Fruit fly (Drosophila melanogaster) whole organism, prepupa: Measurements from ENCODE around the gene ex.

Experiments used
- Blimp-1 ChIP-seq: fragments of 200-800 bp; sonication (Bioruptor generic); optimal IDR thresholded peaks from 3 replicates; lab custom pipeline; 2017; ENCODE audit warnings: missing biosample characterization, missing genetic modification characterization, mild to moderate bottlenecking, moderate library complexity, missing genetic modification reagents
- CG10669 ChIP-seq: fragments of 200-800 bp; sonication (Bioruptor generic); optimal IDR thresholded peaks from 3 replicates; lab custom pipeline; 2018; ENCODE audit warnings: missing biosample characterization, mild to moderate bottlenecking, missing genetic modification characterization, moderate library complexity
- CG11294 ChIP-seq: fragments of 200-800 bp; sonication (Bioruptor generic); IDR thresholded peaks from 2 replicates; pipeline ENCODE4 v1.3.6; 2022; ENCODE audit warnings: missing biosample characterization, missing genetic modification characterization
- CG11902 ChIP-seq: fragments of 200-800 bp; sonication (Bioruptor generic); optimal IDR thresholded peaks from 3 replicates; lab custom pipeline; 2016; ENCODE audit warnings: missing biosample characterization, missing genetic modification characterization
- CG15336 ChIP-seq: fragments of 200-800 bp; sonication (Bioruptor generic); IDR thresholded peaks from 2 replicates; pipeline ENCODE4 v1.3.6; 2022; ENCODE audit warnings: missing biosample characterization, missing genetic modification characterization
- CG1621 ChIP-seq: fragments of 200-800 bp; sonication (Bioruptor generic); optimal IDR thresholded peaks from 3 replicates; lab custom pipeline; 2018; ENCODE audit warnings: missing biosample characterization, mild to moderate bottlenecking, missing genetic modification characterization
- CG3032 ChIP-seq: fragments of 200-800 bp; optimal IDR thresholded peaks from 2 replicates; lab custom pipeline; 2019; ENCODE audit warnings: missing biosample characterization, mild to moderate bottlenecking, missing genetic modification characterization, moderate library complexity
- CG34406 ChIP-seq: fragments of 200-800 bp; sonication (Bioruptor generic); optimal IDR thresholded peaks from 3 replicates; lab custom pipeline; 2016; ENCODE audit warnings: missing biosample characterization, missing genetic modification characterization
- CG6163 ChIP-seq: fragments of 200-800 bp; sonication (Bioruptor generic); IDR thresholded peaks from 3 replicates; pipeline ENCODE4 v1.3.6; 2022; ENCODE audit warnings: missing biosample characterization, missing genetic modification characterization
- CG6808 ChIP-seq: fragments of 200-800 bp; sonication (Bioruptor generic); optimal IDR thresholded peaks from 3 replicates; lab custom pipeline; 2017; ENCODE audit warnings: missing biosample characterization, missing genetic modification characterization, mild to moderate bottlenecking, moderate library complexity, missing genetic modification reagents
- CG6854 ChIP-seq: fragments of 200-800 bp; sonication (Bioruptor generic); optimal IDR thresholded peaks from 2 replicates; lab custom pipeline; 2017; ENCODE audit warnings: missing biosample characterization, mild to moderate bottlenecking, missing genetic modification characterization
- CG7368 ChIP-seq: fragments of 200-800 bp; sonication (Bioruptor generic); optimal IDR thresholded peaks from 3 replicates; lab custom pipeline; 2016; ENCODE audit warnings: missing biosample characterization, missing genetic modification characterization
- CG8119 ChIP-seq: fragments of 200-800 bp; sonication (Bioruptor generic); IDR thresholded peaks from 3 replicates; pipeline ENCODE4 v1.3.6; 2022; ENCODE audit warnings: missing biosample characterization, missing genetic modification characterization
- CG9139 ChIP-seq: fragments of 200-800 bp; sonication (Bioruptor generic); optimal IDR thresholded peaks from 3 replicates; lab custom pipeline; 2017; ENCODE audit warnings: missing biosample characterization, mild to moderate bottlenecking, missing genetic modification characterization
- Eip78C ChIP-seq: fragments of 200-800 bp; sonication (Bioruptor generic); peaks from one replicate; lab custom pipeline; 2016; ENCODE audit warnings: missing biosample characterization, missing genetic modification characterization
- Eip93F ChIP-seq: fragments of 200-800 bp; sonication (Bioruptor generic); optimal IDR thresholded peaks from 2 replicates; lab custom pipeline; 2016; ENCODE audit warnings: missing biosample characterization, mild to moderate bottlenecking, missing genetic modification characterization
- Ets21C ChIP-seq: fragments of 200-800 bp; sonication (Bioruptor generic); optimal IDR thresholded peaks from 3 replicates; lab custom pipeline; 2016; ENCODE audit warnings: missing biosample characterization, missing genetic modification characterization
- Ets96B ChIP-seq: fragments of 200-800 bp; optimal IDR thresholded peaks from 2 replicates; lab custom pipeline; 2019; ENCODE audit warnings: missing biosample characterization, mild to moderate bottlenecking, missing genetic modification characterization, moderate library complexity
- Gug ChIP-seq: fragments of 200-800 bp; sonication (Bioruptor generic); IDR thresholded peaks from 2 replicates; pipeline ENCODE4 v1.3.6; 2022; ENCODE audit warnings: missing biosample characterization, missing genetic modification characterization
- Hr38 ChIP-seq: sonication (Bioruptor generic); optimal IDR thresholded peaks from 2 replicates; lab custom pipeline; 2016; ENCODE audit warnings: missing biosample characterization, missing genetic modification characterization
- Hr4 ChIP-seq: fragments of 200-800 bp; sonication (Bioruptor generic); optimal IDR thresholded peaks from 3 replicates; lab custom pipeline; 2016; ENCODE audit warnings: missing biosample characterization, missing genetic modification characterization
- Lpt ChIP-seq: fragments of 200-800 bp; sonication (Bioruptor generic); optimal IDR thresholded peaks from 3 replicates; lab custom pipeline; 2016; ENCODE audit warnings: missing biosample characterization, missing genetic modification characterization
- Met ChIP-seq: fragments of 200-800 bp; sonication (Bioruptor generic); optimal IDR thresholded peaks from 3 replicates; lab custom pipeline; 2016; ENCODE audit warnings: missing biosample characterization, missing genetic modification characterization
- Smox ChIP-seq: fragments of 200-800 bp; sonication (Bioruptor generic); optimal IDR thresholded peaks from 3 replicates; lab custom pipeline; 2016; ENCODE audit warnings: missing biosample characterization, missing genetic modification characterization
- Sox15 ChIP-seq: fragments of 200-800 bp; sonication (Bioruptor generic); optimal IDR thresholded peaks from 3 replicates; lab custom pipeline; 2016; ENCODE audit warnings: missing biosample characterization, missing genetic modification characterization
- achi ChIP-seq: fragments of 200-800 bp; sonication (Bioruptor generic); optimal IDR thresholded peaks from 3 replicates; lab custom pipeline; 2016; ENCODE audit warnings: missing biosample characterization, missing genetic modification characterization
- acj6 ChIP-seq: fragments of 200-800 bp; sonication (Bioruptor generic); optimal IDR thresholded peaks from 3 replicates; lab custom pipeline; 2016; ENCODE audit warnings: missing biosample characterization, missing genetic modification characterization
- cyc ChIP-seq: fragments of 200-800 bp; sonication (Bioruptor generic); optimal IDR thresholded peaks from 3 replicates; lab custom pipeline; 2016; ENCODE audit warnings: missing biosample characterization, missing genetic modification characterization
- dac ChIP-seq: fragments of 200-800 bp; sonication (Bioruptor generic); optimal IDR thresholded peaks from 2 replicates; lab custom pipeline; 2017; ENCODE audit warnings: missing biosample characterization, mild to moderate bottlenecking, missing genetic modification characterization
- dsx ChIP-seq: fragments of 200-800 bp; optimal IDR thresholded peaks from 3 replicates; lab custom pipeline; 2019; ENCODE audit warnings: missing biosample characterization, mild to moderate bottlenecking, missing genetic modification characterization, moderate library complexity; ENCODE audit not compliant: poor library complexity, severe bottlenecking
- eg ChIP-seq: fragments of 200-800 bp; sonication (Bioruptor generic); IDR thresholded peaks from 3 replicates; pipeline ENCODE4 v1.3.6; 2022; ENCODE audit warnings: missing biosample characterization, missing genetic modification characterization
- esn ChIP-seq: fragments of 200-800 bp; sonication (Bioruptor generic); optimal IDR thresholded peaks from 2 replicates; lab custom pipeline; 2016; ENCODE audit warnings: missing biosample characterization, mild to moderate bottlenecking, missing genetic modification characterization, moderate library complexity
- fkh ChIP-seq: fragments of 200-800 bp; sonication (Bioruptor generic); optimal IDR thresholded peaks from 3 replicates; lab custom pipeline; 2017; ENCODE audit warnings: missing biosample characterization, mild to moderate bottlenecking, missing genetic modification characterization, moderate library complexity
- lz ChIP-seq: fragments of 200-800 bp; sonication (Bioruptor generic); optimal IDR thresholded peaks from 3 replicates; lab custom pipeline; 2016; ENCODE audit warnings: missing biosample characterization, missing genetic modification characterization
- net ChIP-seq: fragments of 200-800 bp; sonication (Bioruptor generic); optimal IDR thresholded peaks from 3 replicates; lab custom pipeline; 2016; ENCODE audit warnings: missing biosample characterization, missing genetic modification characterization
- pdm3 ChIP-seq: fragments of 200-800 bp; sonication (Bioruptor generic); optimal IDR thresholded peaks from 3 replicates; lab custom pipeline; 2016; ENCODE audit warnings: missing biosample characterization, missing genetic modification characterization
- salr ChIP-seq, 2 experiments: fragments of 200-800 bp; sonication (Bioruptor generic); optimal IDR thresholded peaks; 3 replicates each; lab custom pipeline; 2016 to 2018; ENCODE audit warnings: missing biosample characterization in 2 of 2, missing genetic modification characterization in 2 of 2, mild to moderate bottlenecking in 1 of 2
- spab ChIP-seq: fragments of 200-800 bp; sonication (Bioruptor generic); optimal IDR thresholded peaks from 2 replicates; lab custom pipeline; 2017; ENCODE audit warnings: missing biosample characterization, mild to moderate bottlenecking, missing genetic modification characterization, missing genetic modification reagents
- ss ChIP-seq, 2 experiments: fragments of 200-800 bp; sonication (Bioruptor generic); optimal IDR thresholded peaks; 2 replicates in 1 of 2; 3 replicates in 1 of 2; lab custom pipeline; 2017 to 2018; ENCODE audit warnings: mild to moderate bottlenecking in 2 of 2, missing biosample characterization in 2 of 2, missing genetic modification characterization in 2 of 2, moderate library complexity in 1 of 2
- svp ChIP-seq: fragments of 200-800 bp; sonication (Bioruptor generic); peaks from one replicate; lab custom pipeline; 2016; ENCODE audit warnings: missing biosample characterization, missing genetic modification characterization
- vri ChIP-seq: fragments of 200-800 bp; sonication (Bioruptor generic); optimal IDR thresholded peaks from 3 replicates; lab custom pipeline; 2016; ENCODE audit warnings: missing biosample characterization, mild to moderate bottlenecking, missing genetic modification characterization

ex gene

DNA sequence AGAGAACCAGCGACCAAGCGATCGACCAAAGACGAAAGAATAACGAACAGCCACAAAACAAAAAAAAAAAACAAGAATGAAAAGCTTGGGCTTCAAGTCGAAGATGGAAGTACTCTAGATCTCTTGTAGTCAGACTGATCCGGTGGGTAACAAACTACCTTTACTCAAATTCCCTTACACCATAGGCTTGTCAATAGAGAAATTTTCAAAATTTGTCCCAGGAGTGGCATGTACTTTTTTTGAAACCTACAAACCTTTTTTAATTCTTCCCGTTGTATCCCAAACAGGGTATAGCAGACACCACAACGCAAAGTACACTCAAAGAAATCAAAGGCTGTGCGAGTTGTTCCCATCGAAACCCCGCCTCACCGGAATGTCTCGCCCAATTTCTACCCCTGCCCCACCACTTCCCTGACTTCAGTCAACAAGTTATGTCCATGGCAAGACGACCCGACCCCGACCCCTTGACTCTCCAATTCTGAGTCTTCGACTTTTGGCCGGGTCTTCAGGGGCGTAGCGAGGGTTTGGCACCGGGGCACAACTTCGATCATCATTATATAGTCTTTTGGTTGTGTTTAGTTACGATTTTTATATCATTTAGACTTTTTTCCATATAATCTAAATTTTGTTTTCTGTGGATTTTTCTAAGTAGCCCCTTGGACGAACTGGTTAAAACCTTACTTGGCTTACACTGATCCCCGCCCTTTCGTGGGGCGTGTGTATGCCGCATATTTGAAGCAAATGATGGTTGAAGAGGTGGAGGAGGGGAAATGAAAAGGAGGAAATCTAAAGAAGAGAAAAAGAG is 1.1 kb upstream of the ex start (continued):
- TF ChIP-seq eg (GFP tag; lab: Robert Waterston, UW) (peak; percentile 53), CG3032 (tag; lab: Kevin White, UChicago) (peak; percentile 83), CG6808 (GFP tag; lab: Kevin White, UChicago) (peak; percentile 77), achi (GFP tag; lab: Kevin White, UChicago) (peak; percentile 86), Lpt (GFP tag; lab: Kevin White, UChicago) (peak; percentile 56), spab (GFP tag; lab: Kevin White, UChicago) (peak; percentile 71), salr (GFP tag; optimal IDR thresholded peaks at IDR 0.05; lab: Kevin White, UChicago) (peak; percentile 67 to 69), ss (GFP tag; optimal IDR thresholded peaks at IDR 0.05; lab: Kevin White, UChicago) (peak; percentile 23 to 62), CG11902 (peak; percentile 97)

DNA sequence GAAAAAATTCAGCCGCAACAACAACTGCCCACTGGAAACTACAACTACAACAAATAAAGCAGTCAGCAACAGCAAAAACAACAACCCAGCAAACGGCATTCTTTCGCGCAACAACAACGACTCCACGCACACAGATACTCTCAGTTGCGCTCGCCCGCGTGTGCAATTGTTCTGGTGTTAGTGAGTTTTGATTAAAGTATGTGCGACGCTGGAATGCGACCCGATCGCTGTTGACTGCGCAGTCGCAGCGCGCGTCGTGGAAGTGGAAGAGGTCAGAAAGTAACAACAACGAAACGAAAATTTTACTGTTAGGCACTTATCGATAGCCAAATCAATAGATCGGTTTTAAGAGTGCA is 580 bp downstream of the ex start:
- TF ChIP-seq dac (no peak), CG3032 (tag; lab: Kevin White, UChicago) (no peak), net (GFP tag; lab: Kevin White, UChicago) (no peak), Gug (GFP tag; lab: Robert Waterston, UW) (no peak), fkh (GFP tag; lab: Kevin White, UChicago) (no peak), Eip93F (GFP tag; lab: Kevin White, UChicago) (no peak), svp (GFP tag; lab: Kevin White, UChicago) (peak; percentile 73), CG10669 (no peak)

DNA sequence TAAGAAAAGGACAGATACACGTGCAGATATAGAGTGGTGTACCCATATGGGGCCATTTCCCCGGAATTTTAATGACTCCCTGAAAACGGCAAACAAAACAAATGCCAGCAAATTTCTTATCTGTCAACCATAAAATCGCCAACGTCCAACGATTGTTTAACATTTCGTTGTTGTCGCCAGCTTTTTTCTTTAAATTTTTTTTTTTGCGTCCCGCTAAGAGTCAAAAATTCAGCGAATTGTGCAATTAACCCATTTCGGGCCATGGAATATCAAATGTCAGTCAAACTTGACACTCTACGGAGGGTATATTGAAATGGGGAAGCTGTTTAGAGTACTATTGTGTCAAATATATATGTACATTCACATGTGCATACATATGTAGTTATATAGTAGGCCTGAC is 1.1 kb downstream of the ex start:
- TF ChIP-seq svp (GFP tag; lab: Kevin White, UChicago) (peak; percentile 64), Eip78C (peak; percentile 3), Eip93F (GFP tag; lab: Kevin White, UChicago) (no peak), acj6 (no peak), vri (GFP tag; lab: Kevin White, UChicago) (peak; percentile 48)

DNA sequence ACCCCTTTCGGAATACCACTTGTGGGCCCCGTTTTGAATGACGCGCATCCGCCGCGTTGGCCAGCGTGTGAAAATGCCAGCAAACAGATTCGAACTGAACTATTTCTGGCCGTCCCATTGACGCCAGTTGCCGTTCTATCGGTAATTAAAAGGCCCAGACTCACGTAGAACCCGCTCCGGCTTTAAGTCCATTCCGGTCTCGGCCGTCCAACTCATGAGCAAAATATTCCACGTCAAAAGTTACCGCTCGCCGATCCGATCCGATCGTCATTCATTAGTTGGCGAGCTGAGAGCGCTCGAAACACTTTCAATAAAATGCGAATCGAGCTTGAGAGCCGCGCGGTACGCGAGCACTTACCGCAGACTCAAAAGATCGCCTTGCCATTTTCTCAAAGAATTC is 3.4 kb downstream of the ex start:
- TF ChIP-seq Hr4 (no peak), svp (GFP tag; lab: Kevin White, UChicago) (no peak), Blimp-1 (no peak), dsx (GFP tag; lab: Kevin White, UChicago) (no peak), cyc (no peak), CG8119 (GFP tag; lab: Robert Waterston, UW) (no peak), CG34406 (no peak), CG11294 (no peak), salr (GFP tag; optimal IDR thresholded peaks at IDR 0.05; lab: Kevin White, UChicago) (no peak)

DNA sequence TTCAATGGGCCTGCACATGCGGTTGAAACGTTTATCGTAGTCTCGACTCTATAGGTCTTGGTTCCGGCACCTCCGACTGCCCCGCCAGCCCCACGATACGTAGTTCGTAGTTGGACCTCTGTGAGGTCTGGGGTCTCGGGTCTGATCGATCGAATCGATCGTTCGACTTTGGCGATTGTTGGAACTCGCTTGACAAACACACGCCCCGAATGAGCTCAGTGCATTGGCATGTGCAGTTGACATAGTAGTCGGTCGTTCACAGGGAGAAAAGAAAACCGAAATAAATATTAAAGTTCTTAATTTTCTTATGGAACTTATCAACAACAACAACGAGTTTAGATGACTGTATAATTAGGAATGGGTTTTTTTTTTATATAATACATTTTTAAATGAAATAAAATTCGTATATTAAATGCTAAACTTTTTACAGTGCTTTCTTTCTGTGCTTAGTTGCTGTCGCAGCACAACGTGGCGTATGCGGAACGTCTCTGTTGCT is 4.3 kb downstream of the ex start:
- no peak for TF ChIP-seq Smox (GFP tag; lab: Kevin White, UChicago)
- no peak for TF ChIP-seq Ets96B (tag; lab: Kevin White, UChicago)
- TF ChIP-seq CG6854: no peak
- TF ChIP-seq eg (GFP tag; lab: Robert Waterston, UW): peak; percentile 87
- TF ChIP-seq CG6808 (GFP tag; lab: Kevin White, UChicago): peak; percentile 37
- peak; percentile 86 for TF ChIP-seq CG6163 (GFP tag; lab: Robert Waterston, UW)
- peak; percentile 37 for TF ChIP-seq Met (GFP tag; lab: Kevin White, UChicago)
- TF ChIP-seq lz (GFP tag; lab: Kevin White, UChicago): no peak
- TF ChIP-seq Lpt (GFP tag; lab: Kevin White, UChicago): peak; percentile 56
- no peak for TF ChIP-seq Sox15 (GFP tag; lab: Kevin White, UChicago)
- TF ChIP-seq CG1621: no peak
- TF ChIP-seq CG9139 (GFP tag; lab: Kevin White, UChicago): no peak
- peak; percentile 25 for TF ChIP-seq CG10669
- TF ChIP-seq CG8119 (GFP tag; lab: Robert Waterston, UW): peak; percentile 84
- peak; percentile 35 for TF ChIP-seq pdm3 (GFP tag; lab: Kevin White, UChicago)
- peak; percentile 39 for TF ChIP-seq net (GFP tag; lab: Kevin White, UChicago)
- TF ChIP-seq dac: peak; percentile 24
- peak in 1 of 2 experiments; percentile 19 for TF ChIP-seq salr (GFP tag; optimal IDR thresholded peaks at IDR 0.05; lab: Kevin White, UChicago)
- no peak for TF ChIP-seq Ets21C
- peak; percentile 92 for TF ChIP-seq CG15336
- peak in 1 of 2 experiments; percentile 1 for TF ChIP-seq ss (GFP tag; optimal IDR thresholded peaks at IDR 0.05; lab: Kevin White, UChicago)
- TF ChIP-seq cyc: no peak
- peak; percentile 23 for TF ChIP-seq esn (GFP tag; lab: Kevin White, UChicago)
- TF ChIP-seq Hr38: no peak
- TF ChIP-seq svp (GFP tag; lab: Kevin White, UChicago): peak; percentile 79
- no peak for TF ChIP-seq CG7368 (GFP tag; lab: Kevin White, UChicago)
- TF ChIP-seq CG11902: no peak
- TF ChIP-seq spab (GFP tag; lab: Kevin White, UChicago): peak; percentile 2
